Worm (Caenorhabditis elegans) whole organism, L1 larva: Measurements from ENCODE around the gene gadr-2.

Source experiments
- F16B12.6 ChIP-seq: fragments of 150-350 bp; optimal IDR thresholded peaks from 2 replicates; lab custom pipeline; 2014; ENCODE audit warnings: missing biosample characterization, missing genetic modification characterization
- alr-1 ChIP-seq: fragments of 200-800 bp; sonication (Bioruptor generic); optimal IDR thresholded peaks from 2 replicates; lab custom pipeline; 2018; ENCODE audit warnings: borderline replicate concordance, mild to moderate bottlenecking, missing genetic modification characterization, missing compliant biosample characterization
- aly-2 ChIP-seq: fragments of 150-350 bp; optimal IDR thresholded peaks from 2 replicates; lab custom pipeline; 2014; ENCODE audit warnings: missing biosample characterization, missing genetic modification characterization
- ama-1 ChIP-seq: fragments of 150-350 bp; optimal IDR thresholded peaks from 2 replicates; lab custom pipeline; 2014
- ceh-63 ChIP-seq: fragments of 200-800 bp; sonication (Bioruptor generic); optimal IDR thresholded peaks from 2 replicates; lab custom pipeline; 2018; ENCODE audit warnings: mild to moderate bottlenecking, missing genetic modification characterization, missing compliant biosample characterization
- ceh-8 ChIP-seq: fragments of 200-800 bp; sonication (Bioruptor generic); optimal IDR thresholded peaks from 2 replicates; lab custom pipeline; 2018; ENCODE audit warnings: mild to moderate bottlenecking, missing genetic modification characterization, moderate library complexity, missing compliant biosample characterization
- ceh-82 ChIP-seq, 3 experiments: fragments of 150-350 bp in 1 of 3; sonication (generic microtip) in 2 of 3; optimal IDR thresholded peaks; 2 replicates each; lab custom pipeline; 2014 to 2017; ENCODE audit warnings: missing biosample characterization in 3 of 3, missing genetic modification characterization in 3 of 3
- ceh-88 ChIP-seq: fragments of 200-800 bp; sonication (Bioruptor generic); IDR thresholded peaks from 2 replicates; pipeline ENCODE4 v1.3.6; 2022; ENCODE audit warnings: missing genetic modification characterization, missing compliant biosample characterization
- ceh-90 ChIP-seq: sonication (generic microtip); optimal IDR thresholded peaks from 2 replicates; lab custom pipeline; 2016; ENCODE audit warnings: missing genetic modification characterization, missing compliant biosample characterization
- dpl-1 ChIP-seq, 3 experiments: fragments of 150-350 bp in 2 of 3; sonication (generic microtip) in 1 of 3; optimal IDR thresholded peaks; 2 replicates each; lab custom pipeline; 2014 to 2017; ENCODE audit warnings: missing biosample characterization in 3 of 3, missing genetic modification characterization in 3 of 3, missing genetic modification reagents in 3 of 3
- dsc-1 ChIP-seq: sonication (generic microtip); optimal IDR thresholded peaks from 2 replicates; lab custom pipeline; 2016; ENCODE audit warnings: mild to moderate bottlenecking, missing genetic modification characterization, missing compliant biosample characterization
- efl-1 ChIP-seq, 4 experiments: fragments of 150-350 bp; optimal IDR thresholded peaks in 3 of 4; peaks in 1 of 4; 1 replicate in 1 of 4; 2 replicates in 3 of 4; lab custom pipeline; 2014; ENCODE audit warnings: missing biosample characterization in 2 of 4, missing genetic modification characterization in 2 of 4, missing genetic modification reagents in 2 of 4
- egl-27 ChIP-seq, 2 experiments: fragments of 150-350 bp in 1 of 2; sonication (generic microtip); optimal IDR thresholded peaks; 3 replicates each; lab custom pipeline; 2017 to 2018; ENCODE audit warnings: missing biosample characterization in 2 of 2, missing genetic modification characterization in 2 of 2, missing genetic modification reagents in 2 of 2
- elt-3 ChIP-seq, 6 experiments: fragments of 150-350 bp in 1 of 6; sonication (generic microtip); optimal IDR thresholded peaks; 2 replicates each; lab custom pipeline; 2017 to 2018; ENCODE audit warnings: missing biosample characterization in 6 of 6, missing genetic modification characterization in 6 of 6, inconsistent platforms in 1 of 6
- ets-5 ChIP-seq: fragments of 200-800 bp; sonication (Bioruptor generic); IDR thresholded peaks from 2 replicates; pipeline ENCODE4 v1.3.6; 2022; ENCODE audit warnings: missing genetic modification characterization, missing compliant biosample characterization
- fkh-10 ChIP-seq: sonication (generic microtip); optimal IDR thresholded peaks from 2 replicates; lab custom pipeline; 2017; ENCODE audit warnings: missing biosample characterization, missing genetic modification reagents, missing genetic modification characterization
- fkh-4 ChIP-seq: sonication (generic microtip); optimal IDR thresholded peaks from 2 replicates; lab custom pipeline; 2016; ENCODE audit warnings: missing compliant biosample characterization, missing genetic modification characterization, borderline replicate concordance
- fkh-8 ChIP-seq: sonication (generic microtip); optimal IDR thresholded peaks from 2 replicates; lab custom pipeline; 2016; ENCODE audit warnings: mild to moderate bottlenecking, missing genetic modification characterization, missing compliant biosample characterization
- fos-1 ChIP-seq: fragments of 150-350 bp; optimal IDR thresholded peaks from 2 replicates; lab custom pipeline; 2014; ENCODE audit warnings: missing biosample characterization, missing genetic modification characterization
- hlh-17 ChIP-seq: fragments of 200-800 bp; sonication (Bioruptor generic); optimal IDR thresholded peaks from 2 replicates; lab custom pipeline; 2018; ENCODE audit warnings: missing genetic modification characterization, mild to moderate bottlenecking, missing compliant biosample characterization, moderate library complexity, borderline replicate concordance
- hlh-4 ChIP-seq: sonication (generic microtip); optimal IDR thresholded peaks from 2 replicates; lab custom pipeline; 2016; ENCODE audit warnings: mild to moderate bottlenecking, missing genetic modification characterization, missing compliant biosample characterization
- hpl-2 ChIP-seq: fragments of 150-350 bp; optimal IDR thresholded peaks from 2 replicates; lab custom pipeline; 2014; ENCODE audit warnings: missing biosample characterization, missing genetic modification reagents, missing genetic modification characterization
- irx-1 ChIP-seq: sonication (generic microtip); optimal IDR thresholded peaks from 2 replicates; lab custom pipeline; 2016; ENCODE audit warnings: missing genetic modification characterization, missing compliant biosample characterization
- jun-1 ChIP-seq: fragments of 150-350 bp; optimal IDR thresholded peaks from 2 replicates; lab custom pipeline; 2014; ENCODE audit warnings: missing biosample characterization, missing genetic modification reagents, missing genetic modification characterization
- lin-14 ChIP-seq: fragments of 200-800 bp; sonication (Bioruptor generic); optimal IDR thresholded peaks from 2 replicates; lab custom pipeline; 2018; ENCODE audit warnings: mild to moderate bottlenecking, missing genetic modification characterization, moderate library complexity, missing compliant biosample characterization
- lin-35 ChIP-seq, 2 experiments: fragments of 150-350 bp; optimal IDR thresholded peaks; 2 replicates each; lab custom pipeline; 2014; ENCODE audit warnings: missing biosample characterization in 2 of 2, missing genetic modification characterization in 2 of 2, missing genetic modification reagents in 2 of 2
- lin-39 ChIP-seq: fragments of 150-350 bp; optimal IDR thresholded peaks from 2 replicates; lab custom pipeline; 2014; ENCODE audit warnings: missing biosample characterization, missing genetic modification reagents, missing genetic modification characterization
- lsy-2 ChIP-seq, 2 experiments: fragments of 150-350 bp; optimal IDR thresholded peaks; 2 replicates each; lab custom pipeline; 2014; ENCODE audit warnings: missing biosample characterization in 2 of 2, missing genetic modification characterization in 2 of 2
- mef-2 ChIP-seq: fragments of 150-350 bp; optimal IDR thresholded peaks from 2 replicates; lab custom pipeline; 2014; ENCODE audit warnings: missing biosample characterization, missing genetic modification characterization
- mep-1 ChIP-seq: fragments of 150-350 bp; optimal IDR thresholded peaks from 2 replicates; lab custom pipeline; 2014; ENCODE audit warnings: missing biosample characterization, missing genetic modification characterization
- nhr-11 ChIP-seq: fragments of 150-350 bp; optimal IDR thresholded peaks from 2 replicates; lab custom pipeline; 2014; ENCODE audit warnings: missing biosample characterization, missing genetic modification characterization
- nhr-19 ChIP-seq: fragments of 200-800 bp; sonication (Bioruptor generic); conservative IDR thresholded peaks from 2 replicates; pipeline ENCODE4 v1.3.6; 2022; ENCODE audit warnings: missing genetic modification characterization, missing compliant biosample characterization
- nhr-20 ChIP-seq: sonication (generic microtip); optimal IDR thresholded peaks from 2 replicates; lab custom pipeline; 2016; ENCODE audit warnings: mild to moderate bottlenecking, missing genetic modification characterization, missing compliant biosample characterization
- nhr-47 ChIP-seq: sonication (generic microtip); optimal IDR thresholded peaks from 2 replicates; lab custom pipeline; 2016; ENCODE audit warnings: mild to moderate bottlenecking, missing genetic modification characterization, moderate library complexity, missing compliant biosample characterization
- nhr-71 ChIP-seq: sonication (generic microtip); optimal IDR thresholded peaks from 2 replicates; lab custom pipeline; 2016; ENCODE audit warnings: mild to moderate bottlenecking, missing genetic modification characterization, moderate library complexity, missing compliant biosample characterization
- nhr-84 ChIP-seq: sonication (generic microtip); optimal IDR thresholded peaks from 2 replicates; lab custom pipeline; 2017; ENCODE audit warnings: missing biosample characterization, missing genetic modification characterization
- nhr-90 ChIP-seq: sonication (generic microtip); optimal IDR thresholded peaks from 2 replicates; lab custom pipeline; 2016; ENCODE audit warnings: mild to moderate bottlenecking, missing genetic modification characterization, missing compliant biosample characterization; ENCODE audit not compliant: poor library complexity
- pqm-1 ChIP-seq: sonication (generic microtip); optimal IDR thresholded peaks from 3 replicates; lab custom pipeline; 2017; ENCODE audit warnings: missing biosample characterization, missing genetic modification characterization
- rnt-1 ChIP-seq: sonication (generic microtip); optimal IDR thresholded peaks from 2 replicates; lab custom pipeline; 2016; ENCODE audit warnings: mild to moderate bottlenecking, missing genetic modification characterization, moderate library complexity, missing compliant biosample characterization
- skn-1 ChIP-seq: fragments of 150-350 bp; optimal IDR thresholded peaks from 2 replicates; lab custom pipeline; 2014; ENCODE audit warnings: missing biosample characterization, missing genetic modification characterization
- snpc-4 ChIP-seq: fragments of 150-350 bp; optimal IDR thresholded peaks from 2 replicates; lab custom pipeline; 2014; ENCODE audit warnings: missing biosample characterization, missing genetic modification characterization
- sox-4 ChIP-seq: sonication (generic microtip); optimal IDR thresholded peaks from 2 replicates; lab custom pipeline; 2016; ENCODE audit warnings: missing genetic modification characterization, missing compliant biosample characterization
- swsn-7 ChIP-seq: sonication (generic microtip); optimal IDR thresholded peaks from 2 replicates; lab custom pipeline; 2016; ENCODE audit warnings: missing genetic modification characterization, missing compliant biosample characterization
- tlp-1 ChIP-seq: fragments of 150-350 bp; optimal IDR thresholded peaks from 2 replicates; lab custom pipeline; 2014; ENCODE audit warnings: missing biosample characterization, missing genetic modification characterization
- unc-30 ChIP-seq: sonication (generic microtip); optimal IDR thresholded peaks from 2 replicates; lab custom pipeline; 2017; ENCODE audit warnings: missing biosample characterization, missing genetic modification characterization
- unc-62 ChIP-seq: fragments of 150-350 bp; optimal IDR thresholded peaks from 2 replicates; lab custom pipeline; 2014; ENCODE audit warnings: missing biosample characterization, missing genetic modification reagents, missing genetic modification characterization
- vab-15 ChIP-seq: sonication (generic microtip); optimal IDR thresholded peaks from 2 replicates; lab custom pipeline; 2017; ENCODE audit warnings: missing genotype, mild to moderate bottlenecking, missing genetic modification characterization, missing compliant biosample characterization
- zip-4 ChIP-seq: fragments of 200-800 bp; sonication (Bioruptor generic); optimal IDR thresholded peaks from 2 replicates; lab custom pipeline; 2018; ENCODE audit warnings: mild to moderate bottlenecking, missing genetic modification characterization, moderate library complexity, missing compliant biosample characterization
- ztf-11 ChIP-seq, 2 experiments: sonication (generic microtip); optimal IDR thresholded peaks; 2 replicates each; lab custom pipeline; 2016 to 2017; ENCODE audit warnings: missing genetic modification characterization in 2 of 2, missing biosample characterization in 1 of 2, missing compliant biosample characterization in 1 of 2
- ztf-4 ChIP-seq: fragments of 150-350 bp; optimal IDR thresholded peaks from 2 replicates; lab custom pipeline; 2014; ENCODE audit warnings: missing biosample characterization, missing genetic modification characterization

gadr-2 gene

DNA sequence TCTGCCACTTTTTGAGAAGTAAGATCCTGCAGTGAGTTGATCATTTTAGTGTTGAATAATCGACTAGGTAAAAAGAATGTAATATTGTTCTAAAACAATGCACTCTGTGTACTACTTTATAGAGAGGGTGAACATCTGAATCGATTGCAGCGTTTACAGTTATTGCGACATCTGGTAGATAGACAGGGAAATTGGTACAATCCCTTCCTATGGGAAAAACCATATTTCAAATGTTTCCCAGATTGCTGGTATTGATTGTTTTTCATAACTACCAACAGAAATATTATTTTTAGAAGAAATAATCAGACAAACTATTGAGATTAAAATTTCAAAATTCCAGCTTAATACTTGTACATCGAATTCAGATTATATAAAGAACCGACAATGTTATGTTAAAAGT lies at the start of gene gadr-2:
TSS of gene gadr-2 (minus strand) at position 101 of the 400 bp plus-strand sequence.
- TF ChIP-seq nhr-47 (tag; lab: Kevin White, UChicago) (no peak), efl-1 (optimal IDR thresholded peaks at IDR 0.05; lab: Kevin White, UChicago) (no peak), efl-1 (GFP tag; optimal IDR thresholded peaks at IDR 0.05 in 1 of 2; lab: Kevin White, UChicago) (no peak), ama-1 (no peak), pqm-1 (tag; lab: Kevin White, UChicago) (no peak), dsc-1 (tag; lab: Kevin White, UChicago) (no peak), dpl-1 (GFP tag; optimal IDR thresholded peaks at IDR 0.05; lab: Kevin White, UChicago) (no peak), snpc-4 (no peak), lin-39 (tag; lab: Kevin White, UChicago) (no peak), mef-2 (tag; lab: Kevin White, UChicago) (no peak), elt-3 (tag; optimal IDR thresholded peaks at IDR 0.05; lab: Kevin White, UChicago) (no peak), ceh-8 (GFP tag; lab: Kevin White, UChicago) (no peak), fkh-8 (no peak), aly-2 (tag; lab: Kevin White, UChicago) (no peak)
- TF ChIP-seq, all 84 proteins: peak for 0

DNA sequence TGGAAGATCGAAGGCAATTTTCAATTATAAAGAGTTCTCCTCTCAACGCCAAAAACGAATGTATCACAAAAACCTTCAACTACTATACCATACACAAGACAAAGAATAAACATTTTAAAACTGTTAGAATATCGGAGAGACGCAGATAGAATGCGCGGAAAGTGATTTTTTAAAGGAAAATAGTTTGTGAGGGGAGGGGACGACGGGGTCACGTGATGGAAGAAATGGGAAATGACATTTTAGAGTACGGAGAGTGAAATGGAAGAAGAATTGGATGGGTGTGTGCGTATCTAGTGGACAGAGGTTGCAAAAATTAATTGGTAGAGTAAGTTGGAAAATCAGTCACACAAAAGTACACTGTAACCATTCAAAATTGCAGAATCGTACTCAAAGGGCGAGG lies 49.4 kb upstream of the gadr-2 start:
- no peak for TF ChIP-seq vab-15 (tag; lab: Kevin White, UChicago)
- no peak for TF ChIP-seq jun-1 (tag; lab: Kevin White, UChicago)
- TF ChIP-seq unc-62 (GFP tag; lab: Kevin White, UChicago): no peak
- peak; percentile 69 for TF ChIP-seq skn-1 (tag; lab: Kevin White, UChicago)
- peak; percentile 36; the same call in 1 of the 2 replicates for TF ChIP-seq ceh-88 (GFP tag; lab: Robert Waterston, UW)
- TF ChIP-seq nhr-71 (tag; lab: Kevin White, UChicago): peak; percentile 82
- peak; percentile 9 to 66 for TF ChIP-seq lin-35 (GFP tag; optimal IDR thresholded peaks at IDR 0.05; lab: Kevin White, UChicago)
- TF ChIP-seq hlh-4 (tag; lab: Kevin White, UChicago): no peak
- peak; percentile 55 for TF ChIP-seq swsn-7
- no peak for TF ChIP-seq unc-30 (tag; lab: Kevin White, UChicago)
- peak; percentile 66 for TF ChIP-seq nhr-19 (GFP tag; lab: Robert Waterston, UW)
- TF ChIP-seq lsy-2 (tag; optimal IDR thresholded peaks at IDR 0.05; lab: Kevin White, UChicago): peak; percentile 66 to 68
- no peak for TF ChIP-seq ceh-8 (GFP tag; lab: Kevin White, UChicago)
- no peak for TF ChIP-seq ceh-63 (GFP tag; lab: Kevin White, UChicago)
- TF ChIP-seq egl-27 (tag; optimal IDR thresholded peaks at IDR 0.05; lab: Kevin White, UChicago): no peak
- TF ChIP-seq tlp-1 (tag; lab: Kevin White, UChicago): no peak
- TF ChIP-seq ama-1: no peak
- peak; percentile 85 for TF ChIP-seq lin-14
- no peak for TF ChIP-seq dsc-1 (tag; lab: Kevin White, UChicago)
- no peak for TF ChIP-seq zip-4 (GFP tag; lab: Kevin White, UChicago)
- no peak for TF ChIP-seq sox-4 (tag; lab: Kevin White, UChicago)
- TF ChIP-seq rnt-1 (tag; lab: Kevin White, UChicago): peak; percentile 26
- no peak for TF ChIP-seq hpl-2 (GFP tag; lab: Kevin White, UChicago)
- TF ChIP-seq fkh-4: no peak
- no peak for TF ChIP-seq ceh-90 (tag; lab: Kevin White, UChicago)
- TF ChIP-seq mep-1 (tag; lab: Kevin White, UChicago): peak; percentile 86
- TF ChIP-seq ets-5: no peak
- no peak for TF ChIP-seq nhr-11 (tag; lab: Kevin White, UChicago)
- TF ChIP-seq nhr-90 (tag; lab: Kevin White, UChicago): peak; percentile 86
- peak; percentile 90 for TF ChIP-seq nhr-20 (tag; lab: Kevin White, UChicago)
- TF ChIP-seq ztf-4 (tag; lab: Kevin White, UChicago): no peak
- TF ChIP-seq ceh-82 (tag; optimal IDR thresholded peaks at IDR 0.05; lab: Kevin White, UChicago): no peak
- TF ChIP-seq F16B12.6 (tag; lab: Kevin White, UChicago): no peak
- peak in 2 of 6 experiments; percentile 57 to 82 for TF ChIP-seq elt-3 (tag; optimal IDR thresholded peaks at IDR 0.05; lab: Kevin White, UChicago)
- no peak for TF ChIP-seq fkh-10 (GFP tag; lab: Kevin White, UChicago)
- TF ChIP-seq irx-1: no peak
- TF ChIP-seq mef-2 (tag; lab: Kevin White, UChicago): no peak
- no peak for TF ChIP-seq nhr-84
- no peak for TF ChIP-seq alr-1
- TF ChIP-seq ztf-11 (tag; optimal IDR thresholded peaks at IDR 0.05; lab: Kevin White, UChicago): no peak
- TF ChIP-seq fos-1 (tag; lab: Kevin White, UChicago): peak; percentile 23
- TF ChIP-seq hlh-17 (GFP tag; lab: Kevin White, UChicago): no peak
